Fruit fly (Drosophila melanogaster) S2 (cell line): ENCODE results near the gene CG14879.
A peak's percentile ranks its signal among the peaks of the same experiment; 100 is the strongest.

Experiments used
- CG8478 ChIP-seq: fragments of >200 bp; optimal IDR thresholded peaks from 2 replicates; lab custom pipeline; 2018
- CTCF ChIP-seq, 2 experiments: fragments of >200 bp; optimal IDR thresholded peaks; 2 replicates each; lab custom pipeline; 2018

- TF ChIP-seq CG8478 (lab: Kevin White, UChicago) (no peak), CTCF (optimal IDR thresholded peaks at IDR 0.05; lab: Kevin White, UChicago) (peak; percentile 46 to 61)
Observed at dm6 chr3R:16305185-16305989, 43.6 kb downstream of the CG14879 start, which contains the start of gene Zip89B.
